Fruit fly (Drosophila melanogaster): Measurements from ENCODE around the gene CG5149.

Gene CG5149

DNA sequence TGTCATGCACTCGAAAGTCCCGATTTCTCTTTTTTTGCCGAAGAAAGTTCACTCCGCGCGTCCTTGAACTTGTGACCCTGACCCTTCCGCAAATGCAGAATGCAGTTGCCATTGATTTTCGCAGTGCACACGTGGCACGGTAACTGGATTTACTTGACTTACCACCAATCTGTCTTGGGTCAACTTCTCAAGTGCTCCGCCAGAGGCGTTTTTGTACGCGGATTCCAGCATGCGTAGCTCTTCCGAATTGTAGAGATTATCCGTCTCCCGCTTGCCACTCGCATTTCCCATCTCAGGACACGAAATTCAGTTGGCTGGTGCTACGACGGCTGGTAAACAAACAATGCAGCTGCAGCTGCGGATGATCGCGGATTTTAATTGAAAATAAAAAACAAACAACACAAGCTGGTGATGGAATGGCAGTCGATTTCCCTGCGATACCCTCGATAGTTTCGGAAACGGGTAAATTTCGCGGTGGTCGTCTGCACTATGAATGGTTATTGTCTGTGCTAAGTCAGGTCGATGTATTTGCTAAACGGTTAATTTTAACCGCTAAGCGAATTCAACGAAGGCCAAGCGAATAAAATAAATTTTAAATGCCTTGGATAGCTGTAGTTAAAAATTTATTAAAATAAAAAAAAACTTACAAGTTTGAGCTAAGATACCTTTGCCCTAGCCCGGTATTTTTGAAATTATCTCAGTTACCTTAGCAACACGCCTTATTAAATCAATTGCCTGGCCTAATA, at the start of gene CG5149, which contains the start of gene gudu (continued):
- TF ChIP-seq CG16863 (GFP tag; optimal IDR thresholded peaks at IDR 0.05), result no peak
- TF ChIP-seq CG17802 (tag; optimal IDR thresholded peaks at IDR 0.05), result no peak
- no peak for TF ChIP-seq CG3726 (GFP tag; IDR thresholded peaks at IDR 0.05)
- TF ChIP-seq Aef1 (GFP tag; IDR thresholded peaks at IDR 0.05), result no peak
- no peak; the same call in 3 of the 4 replicates for TF ChIP-seq Gug (GFP tag; IDR thresholded peaks at IDR 0.05)
- no peak for TF ChIP-seq ro (GFP tag; IDR thresholded peaks at IDR 0.05)
- TF ChIP-seq Lpt (GFP tag; optimal IDR thresholded peaks at IDR 0.05), result no peak
- peak; percentile 60; the same call in 1 of the 3 replicates for TF ChIP-seq ci (GFP tag; IDR thresholded peaks at IDR 0.05)
- peak; percentile 95 for TF ChIP-seq Opbp (GFP tag; IDR thresholded peaks at IDR 0.05; ENCODE audit: partially characterized antibody)
- TF ChIP-seq jing (GFP tag; optimal IDR thresholded peaks at IDR 0.05), result no peak
- no peak for TF ChIP-seq prd (optimal IDR thresholded peaks at IDR 0.05)
- TF ChIP-seq prd (GFP tag; IDR thresholded peaks at IDR 0.05), result no peak; the same call in 2 of the 3 replicates
- no peak for TF ChIP-seq ERR (GFP tag; optimal IDR thresholded peaks at IDR 0.05)
- TF ChIP-seq pnt (GFP tag; optimal IDR thresholded peaks at IDR 0.05), result no peak
- peak; percentile 62 for TF ChIP-seq nerfin-1 (tag; optimal IDR thresholded peaks at IDR 0.05)
- TF ChIP-seq CG10959 (GFP tag; IDR thresholded peaks at IDR 0.05), result no peak
- no peak for TF ChIP-seq Lim3 (GFP tag; IDR thresholded peaks at IDR 0.05)
- peak; percentile 96 for TF ChIP-seq CG6791 (GFP tag; IDR thresholded peaks at IDR 0.05; ENCODE audit: partially characterized antibody)
- TF ChIP-seq repo (GFP tag; optimal IDR thresholded peaks at IDR 0.05), result no peak
- TF ChIP-seq ATbp (GFP tag; optimal IDR thresholded peaks at IDR 0.05), result no peak
- peak; percentile 28 for TF ChIP-seq hkb (optimal IDR thresholded peaks at IDR 0.05)
- TF ChIP-seq hkb (GFP tag; IDR thresholded peaks at IDR 0.05), result no peak
- TF ChIP-seq dati (GFP tag; IDR thresholded peaks at IDR 0.05), result no peak
- no peak for TF ChIP-seq CG12219 (GFP tag; optimal IDR thresholded peaks at IDR 0.05)
- TF ChIP-seq Taf1 (GFP tag; IDR thresholded peaks at IDR 0.05), result no peak
- TF ChIP-seq dmrt11E (tag; optimal IDR thresholded peaks at IDR 0.05), result no peak
- peak; percentile 7 for TF ChIP-seq lilli (GFP tag; optimal IDR thresholded peaks at IDR 0.05)
- no peak for TF ChIP-seq zf30C (GFP tag; optimal IDR thresholded peaks at IDR 0.05)
- TF ChIP-seq Sry-δ (GFP tag; optimal IDR thresholded peaks at IDR 0.05), result peak; percentile 92
- TF ChIP-seq az2 (GFP tag; optimal IDR thresholded peaks at IDR 0.05), result no peak
- peak; percentile 6 for TF ChIP-seq caup (GFP tag; optimal IDR thresholded peaks at IDR 0.05; ENCODE audit: severe bottlenecking)
- TF ChIP-seq CG7928 (GFP tag; optimal IDR thresholded peaks at IDR 0.05), result no peak
- TF ChIP-seq CG30020 (tag; optimal IDR thresholded peaks at IDR 0.05), result no peak
- TF ChIP-seq CG7745 (tag; optimal IDR thresholded peaks at IDR 0.05), result no peak
- no peak for TF ChIP-seq D19A (tag; optimal IDR thresholded peaks at IDR 0.05)
- TF ChIP-seq CG1529 (GFP tag; optimal IDR thresholded peaks at IDR 0.05), result no peak
- no peak for TF ChIP-seq ham (GFP tag; IDR thresholded peaks at IDR 0.05)
- TF ChIP-seq Hey (tag; optimal IDR thresholded peaks at IDR 0.05), result no peak
- TF ChIP-seq slou (GFP tag; optimal IDR thresholded peaks at IDR 0.05), result no peak
- TF ChIP-seq twi (tag; optimal IDR thresholded peaks at IDR 0.05), result no peak
- peak; percentile 52 for TF ChIP-seq E2f2 (GFP tag; IDR thresholded peaks at IDR 0.05)
- TF ChIP-seq Meics (GFP tag; optimal IDR thresholded peaks at IDR 0.05), result no peak
- TF ChIP-seq Dad (GFP tag; optimal IDR thresholded peaks at IDR 0.05), result no peak
- TF ChIP-seq CG4424 (GFP tag; optimal IDR thresholded peaks at IDR 0.05), result no peak
- no peak for TF ChIP-seq Fer2 (tag; optimal IDR thresholded peaks at IDR 0.05)
- peak; percentile 26; the same call in 1 of the 2 replicates for TF ChIP-seq sob (GFP tag; IDR thresholded peaks at IDR 0.05)
- peak; percentile 86 for TF ChIP-seq HLH4C (GFP tag; IDR thresholded peaks at IDR 0.05; ENCODE audit: partially characterized antibody)
- peak; percentile 49 for TF ChIP-seq CG15601 (tag; optimal IDR thresholded peaks at IDR 0.05)
- peak; percentile 24 for TF ChIP-seq HmgD (GFP tag; optimal IDR thresholded peaks at IDR 0.05)
- TF ChIP-seq CG11456 (GFP tag; IDR thresholded peaks at IDR 0.05), result no peak
- TF ChIP-seq gsb (GFP tag; IDR thresholded peaks at IDR 0.05), result no peak

Measured in whole organism, embryonic.